Worm (Caenorhabditis elegans): ENCODE results near the gene Y97E10AR.2.
A peak's percentile ranks its signal among the peaks of the same experiment; 100 is the strongest.

The Y97E10AR.2 gene

ce11 chrV:8027429-8028142, 31.6 kb downstream of the Y97E10AR.2 start:
- TF ChIP-seq ztf-11 (tag; optimal IDR thresholded peaks at IDR 0.05) (no peak), nhr-28 (tag; optimal IDR thresholded peaks at IDR 0.05) (no peak), ceh-43 (GFP tag; optimal IDR thresholded peaks at IDR 0.05) (no peak), hlh-1 (tag; optimal IDR thresholded peaks at IDR 0.05) (no peak), bed-3 (GFP tag; optimal IDR thresholded peaks at IDR 0.05) (no peak), elt-3 (tag; optimal IDR thresholded peaks at IDR 0.05) (no peak), nhr-76 (tag; optimal IDR thresholded peaks at IDR 0.05) (no peak), lin-13 (tag; optimal IDR thresholded peaks at IDR 0.05) (no peak)

- no peak for TF ChIP-seq lin-32 (GFP tag; optimal IDR thresholded peaks at IDR 0.05)
- no peak for TF ChIP-seq hlh-1 (tag; optimal IDR thresholded peaks at IDR 0.05)
- TF ChIP-seq ces-1 (GFP tag; optimal IDR thresholded peaks at IDR 0.05) = no peak
- TF ChIP-seq unc-62 (GFP tag; optimal IDR thresholded peaks at IDR 0.05) = no peak
- no peak for TF ChIP-seq pha-4 (tag; optimal IDR thresholded peaks at IDR 0.05)
- no peak for TF ChIP-seq M03D4.4 (tag; optimal IDR thresholded peaks at IDR 0.05)
- TF ChIP-seq ceh-43 (GFP tag; optimal IDR thresholded peaks at IDR 0.05) = no peak
These were observed 33.0 kb downstream of the Y97E10AR.2 start, which contains the start of gene oma-2 for ce11 chrV:8028825-8029489. oma-2 (plus strand) TSS chrV:8029439.

ce11 chrV:8031121-8031520, 35.1 kb downstream of the Y97E10AR.2 start, which contains the start of gene vars-1:
vars-1 (plus strand) TSS chrV:8031411.
- TF ChIP-seq mep-1 (tag; optimal IDR thresholded peaks at IDR 0.05) = peak; percentile 54
- TF ChIP-seq ztf-11 (tag; optimal IDR thresholded peaks at IDR 0.05) = no peak
- no peak for TF ChIP-seq hlh-1 (tag; optimal IDR thresholded peaks at IDR 0.05)
- peak; percentile 47 for TF ChIP-seq lsy-2 (tag; optimal IDR thresholded peaks at IDR 0.05)
- TF ChIP-seq ces-1 (GFP tag; optimal IDR thresholded peaks at IDR 0.05) = peak; percentile 49

- no peak for TF ChIP-seq ceh-43 (GFP tag; optimal IDR thresholded peaks at IDR 0.05)
- TF ChIP-seq unc-39 (tag; optimal IDR thresholded peaks at IDR 0.05) = no peak
- TF ChIP-seq nhr-76 (tag; optimal IDR thresholded peaks at IDR 0.05) = no peak
- no peak for TF ChIP-seq sptf-1 (tag; optimal IDR thresholded peaks at IDR 0.05)
- TF ChIP-seq ceh-39 (tag; optimal IDR thresholded peaks at IDR 0.05) = no peak
- no peak for TF ChIP-seq drap-1 (GFP tag; optimal IDR thresholded peaks at IDR 0.05)
- TF ChIP-seq nhr-237 (tag; optimal IDR thresholded peaks at IDR 0.05) = no peak
- TF ChIP-seq hlh-1 (tag; optimal IDR thresholded peaks at IDR 0.05) = no peak
- no peak for TF ChIP-seq unc-120 (tag; optimal IDR thresholded peaks at IDR 0.05; ENCODE audit: poor library complexity, severe bottlenecking)
- TF ChIP-seq nhr-2 (tag; optimal IDR thresholded peaks at IDR 0.05) = no peak
- TF ChIP-seq bed-3 (GFP tag; optimal IDR thresholded peaks at IDR 0.05) = no peak
- TF ChIP-seq ceh-83 (GFP tag; optimal IDR thresholded peaks at IDR 0.05) = no peak
- no peak for TF ChIP-seq mep-1 (tag; optimal IDR thresholded peaks at IDR 0.05)
- no peak for TF ChIP-seq zip-8 (tag; optimal IDR thresholded peaks at IDR 0.05)
- TF ChIP-seq pha-4 (tag; optimal IDR thresholded peaks at IDR 0.05) = no peak
- TF ChIP-seq tbx-8 (GFP tag; optimal IDR thresholded peaks at IDR 0.05) = no peak
- no peak for TF ChIP-seq mls-2 (tag; optimal IDR thresholded peaks at IDR 0.05)
- no peak for TF ChIP-seq sem-2 (GFP tag; optimal IDR thresholded peaks at IDR 0.05)
- no peak for TF ChIP-seq flh-1 (GFP tag; optimal IDR thresholded peaks at IDR 0.05)
These were observed 38.8 kb downstream of the Y97E10AR.2 start, which contains the start of gene algn-12 for ce11 chrV:8034811-8035210. algn-12 (plus strand) TSS chrV:8035111.

- no peak for TF ChIP-seq elt-3 (tag; optimal IDR thresholded peaks at IDR 0.05)
- no peak for TF ChIP-seq ztf-11 (tag; optimal IDR thresholded peaks at IDR 0.05)
- TF ChIP-seq mab-5 (tag; optimal IDR thresholded peaks at IDR 0.05) = no peak
- no peak for TF ChIP-seq tbx-8 (GFP tag; optimal IDR thresholded peaks at IDR 0.05)
- no peak for TF ChIP-seq ceh-39 (tag; optimal IDR thresholded peaks at IDR 0.05)
- no peak for TF ChIP-seq ham-2 (GFP tag; optimal IDR thresholded peaks at IDR 0.05)
- TF ChIP-seq nhr-28 (tag; optimal IDR thresholded peaks at IDR 0.05) = no peak
- no peak for TF ChIP-seq drap-1 (GFP tag; optimal IDR thresholded peaks at IDR 0.05)
- TF ChIP-seq nhr-76 (tag; optimal IDR thresholded peaks at IDR 0.05) = no peak
- TF ChIP-seq sem-2 (GFP tag; optimal IDR thresholded peaks at IDR 0.05) = no peak
These were observed 40.0 kb downstream of the Y97E10AR.2 start, which contains the start of gene ZC513.14 for ce11 chrV:8035947-8036346. ZC513.14 (minus strand) TSS chrV:8036047.
